Worm (Caenorhabditis elegans) whole organism, L4 larva: ENCODE data around the gene srw-76.
A peak's percentile ranks its signal among the peaks of the same experiment; 100 is the strongest.
"Not testable (repeated sequence)": the region's sequence is repeated elsewhere in the genome, so short reads cannot be mapped to it uniquely, and the experiment has no call there.

Source experiments
- F10B5.3 ChIP-seq: sonication (generic microtip); optimal IDR thresholded peaks from 2 replicates; lab custom pipeline; 2016; ENCODE audit warnings: mild to moderate bottlenecking, missing genetic modification characterization, missing compliant biosample characterization
- F44E2.7 ChIP-seq: fragments of 200-800 bp; sonication (Bioruptor generic); IDR thresholded peaks from 2 replicates; pipeline ENCODE4 v2.1.2; 2022; ENCODE audit warnings: missing genetic modification characterization, missing compliant biosample characterization
- F49E8.2 ChIP-seq: sonication (generic microtip); optimal IDR thresholded peaks from 2 replicates; lab custom pipeline; 2016; ENCODE audit warnings: missing compliant biosample characterization, mild to moderate bottlenecking, missing genetic modification characterization, borderline replicate concordance
- T20F7.1 ChIP-seq: fragments of 200-800 bp; sonication (Bioruptor generic); optimal IDR thresholded peaks from 2 replicates; lab custom pipeline; 2018; ENCODE audit warnings: mild to moderate bottlenecking, missing genetic modification characterization, missing compliant biosample characterization
- Y5F2A.4 ChIP-seq: fragments of 200-800 bp; sonication (Bioruptor generic); optimal IDR thresholded peaks from 2 replicates; lab custom pipeline; 2018; ENCODE audit warnings: mild to moderate bottlenecking, missing genetic modification characterization, missing compliant biosample characterization
- aha-1 ChIP-seq: fragments of 150-350 bp; peaks from one replicate; lab custom pipeline; 2014; ENCODE audit warnings: missing biosample characterization, missing genetic modification characterization
- ama-1 ChIP-seq: fragments of 150-350 bp; optimal IDR thresholded peaks from 2 replicates; lab custom pipeline; 2014; ENCODE audit warnings: inconsistent platforms, mixed read lengths
- arid-1 ChIP-seq: fragments of 200-800 bp; sonication (Bioruptor generic); conservative IDR thresholded peaks from 2 replicates; pipeline ENCODE4 v1.3.6; 2022; ENCODE audit warnings: missing genetic modification reagents, missing genetic modification characterization, missing compliant biosample characterization
- attf-4 ChIP-seq: sonication (generic microtip); optimal IDR thresholded peaks from 3 replicates; lab custom pipeline; 2017; ENCODE audit warnings: missing biosample characterization, missing genetic modification characterization
- ceh-62 ChIP-seq: sonication (generic microtip); optimal IDR thresholded peaks from 2 replicates; lab custom pipeline; 2017; ENCODE audit warnings: missing biosample characterization, missing genetic modification characterization
- ceh-82 ChIP-seq: sonication (generic microtip); optimal IDR thresholded peaks from 2 replicates; lab custom pipeline; 2017; ENCODE audit warnings: missing biosample characterization, missing genetic modification characterization
- ces-1 ChIP-seq: fragments of 150-350 bp; sonication (generic microtip); optimal IDR thresholded peaks from 4 replicates; lab custom pipeline; 2014; ENCODE audit warnings: missing biosample characterization, missing genetic modification reagents, missing genetic modification characterization
- cey-2 ChIP-seq: sonication (generic microtip); optimal IDR thresholded peaks from 3 replicates; lab custom pipeline; 2017; ENCODE audit warnings: missing genetic modification characterization, mild to moderate bottlenecking, missing compliant biosample characterization, antibody characterized with exemption, borderline replicate concordance; ENCODE audit not compliant: insufficient read depth
- daf-16 ChIP-seq, 3 experiments: sonication (generic microtip); optimal IDR thresholded peaks; 2 replicates each; lab custom pipeline; 2016 to 2017; ENCODE audit warnings: missing genetic modification characterization in 3 of 3, missing genetic modification reagents in 3 of 3, mild to moderate bottlenecking in 2 of 3, missing compliant biosample characterization in 2 of 3, missing biosample characterization in 1 of 3, moderate library complexity in 1 of 3
- daf-19 ChIP-seq: fragments of 200-800 bp; sonication (Bioruptor generic); conservative IDR thresholded peaks from 2 replicates; pipeline ENCODE4 v1.3.6; 2022; ENCODE audit warnings: missing genetic modification characterization, missing compliant biosample characterization
- dpl-1 ChIP-seq: fragments of 150-350 bp; optimal IDR thresholded peaks from 2 replicates; lab custom pipeline; 2014; ENCODE audit warnings: missing biosample characterization, missing genetic modification reagents, missing genetic modification characterization
- duxl-1 ChIP-seq: sonication (generic microtip); optimal IDR thresholded peaks from 2 replicates; lab custom pipeline; 2016; ENCODE audit warnings: mild to moderate bottlenecking, missing genetic modification characterization, moderate library complexity, missing compliant biosample characterization; ENCODE audit not compliant: poor library complexity
- dve-1 ChIP-seq: sonication (generic microtip); optimal IDR thresholded peaks from 2 replicates; lab custom pipeline; 2017; ENCODE audit warnings: antibody characterized with exemption, mild to moderate bottlenecking, missing genetic modification characterization, missing compliant biosample characterization; ENCODE audit not compliant: insufficient read depth
- hlh-11 ChIP-seq: fragments of 200-800 bp; sonication (Bioruptor generic); optimal IDR thresholded peaks from 2 replicates; lab custom pipeline; 2018; ENCODE audit warnings: mild to moderate bottlenecking, missing genetic modification characterization, missing compliant biosample characterization
- hlh-30 ChIP-seq: sonication (generic microtip); optimal IDR thresholded peaks from 2 replicates; lab custom pipeline; 2017; ENCODE audit warnings: antibody characterized with exemption, mild to moderate bottlenecking, missing genetic modification characterization, missing compliant biosample characterization; ENCODE audit not compliant: insufficient read depth
- jun-1 ChIP-seq: fragments of 150-350 bp; optimal IDR thresholded peaks from 2 replicates; lab custom pipeline; 2014; ENCODE audit warnings: missing biosample characterization, missing genetic modification reagents, missing genetic modification characterization
- lim-7 ChIP-seq: fragments of 200-800 bp; sonication (Bioruptor generic); IDR thresholded peaks from 2 replicates; pipeline ENCODE4 v1.3.6; 2022; ENCODE audit warnings: missing genetic modification characterization, missing compliant biosample characterization
- lin-1 ChIP-seq: fragments of 200-800 bp; sonication (Bioruptor generic); IDR thresholded peaks from 2 replicates; pipeline ENCODE4 v1.3.6; 2022; ENCODE audit warnings: missing genetic modification reagents, missing genetic modification characterization, missing compliant biosample characterization
- lin-13 ChIP-seq: fragments of 150-350 bp; optimal IDR thresholded peaks from 2 replicates; lab custom pipeline; 2014; ENCODE audit warnings: missing biosample characterization, missing genetic modification reagents, missing genetic modification characterization
- lin-39 ChIP-seq: fragments of 150-350 bp; optimal IDR thresholded peaks from 2 replicates; lab custom pipeline; 2014; ENCODE audit warnings: missing biosample characterization, missing genetic modification reagents, missing genetic modification characterization
- lir-3 ChIP-seq: sonication (generic microtip); optimal IDR thresholded peaks from 2 replicates; lab custom pipeline; 2016; ENCODE audit warnings: mild to moderate bottlenecking, missing genetic modification characterization, missing compliant biosample characterization
- lsy-2 ChIP-seq, 2 experiments: fragments of 150-350 bp in 1 of 2; sonication (generic microtip) in 1 of 2; optimal IDR thresholded peaks; 2 replicates each; lab custom pipeline; 2014 to 2017; ENCODE audit warnings: missing biosample characterization in 2 of 2, missing genetic modification characterization in 2 of 2
- mes-2 ChIP-seq: sonication (generic microtip); optimal IDR thresholded peaks from 2 replicates; lab custom pipeline; 2016; ENCODE audit warnings: missing genotype, mild to moderate bottlenecking, missing genetic modification characterization, missing compliant biosample characterization; ENCODE audit not compliant: poor library complexity, severe bottlenecking
- mxl-2 ChIP-seq: fragments of 200-800 bp; sonication (Bioruptor generic); conservative IDR thresholded peaks from 2 replicates; pipeline ENCODE4 v1.3.6; 2022; ENCODE audit warnings: missing genetic modification reagents, missing genetic modification characterization, missing compliant biosample characterization
- nhr-10 ChIP-seq: fragments of 150-350 bp; optimal IDR thresholded peaks from 2 replicates; lab custom pipeline; 2014; ENCODE audit warnings: missing biosample characterization, missing genetic modification characterization
- nhr-102 ChIP-seq: sonication (generic microtip); optimal IDR thresholded peaks from 2 replicates; lab custom pipeline; 2016; ENCODE audit warnings: mild to moderate bottlenecking, missing genetic modification characterization, moderate library complexity, missing compliant biosample characterization
- nhr-111 ChIP-seq: fragments of 200-800 bp; sonication (Bioruptor generic); optimal IDR thresholded peaks from 2 replicates; lab custom pipeline; 2018; ENCODE audit warnings: mild to moderate bottlenecking, missing genetic modification characterization, missing compliant biosample characterization
- nhr-48 ChIP-seq: sonication (generic microtip); optimal IDR thresholded peaks from 2 replicates; lab custom pipeline; 2016; ENCODE audit warnings: mild to moderate bottlenecking, missing genetic modification characterization, missing compliant biosample characterization
- nhr-6 ChIP-seq: fragments of 150-350 bp; optimal IDR thresholded peaks from 2 replicates; lab custom pipeline; 2014; ENCODE audit warnings: missing biosample characterization, missing genetic modification characterization
- nhr-77 ChIP-seq: fragments of 150-350 bp; optimal IDR thresholded peaks from 2 replicates; lab custom pipeline; 2014; ENCODE audit warnings: missing biosample characterization, missing genetic modification characterization
- pha-4 ChIP-seq, 2 experiments: fragments of 150-350 bp in 1 of 2; fragments of 200-800 bp in 1 of 2; sonication (Bioruptor generic) in 1 of 2; IDR thresholded peaks in 1 of 2; optimal IDR thresholded peaks in 1 of 2; 2 replicates each; pipeline versions ENCODE4 v1.3.6 to Lab custom; 2014 to 2022; ENCODE audit warnings: missing genetic modification characterization in 2 of 2, missing genetic modification reagents in 2 of 2, missing biosample characterization in 1 of 2, missing compliant biosample characterization in 1 of 2
- php-3 ChIP-seq: fragments of 200-800 bp; sonication (Bioruptor generic); IDR thresholded peaks from 2 replicates; pipeline ENCODE4 v1.3.6; 2022; ENCODE audit warnings: missing genetic modification reagents, missing genetic modification characterization, missing compliant biosample characterization
- spr-1 ChIP-seq: sonication (generic microtip); optimal IDR thresholded peaks from 2 replicates; lab custom pipeline; 2016; ENCODE audit warnings: mild to moderate bottlenecking, missing genetic modification characterization, missing compliant biosample characterization
- tag-97 ChIP-seq: fragments of 200-800 bp; sonication (Bioruptor generic); IDR thresholded peaks from 2 replicates; pipeline ENCODE4 v1.3.6; 2022; ENCODE audit warnings: missing genetic modification characterization, missing compliant biosample characterization
- tra-1 ChIP-seq: fragments of 200-800 bp; sonication (Bioruptor generic); IDR thresholded peaks from 2 replicates; pipeline ENCODE4 v1.3.6; 2022; ENCODE audit warnings: missing genetic modification reagents, missing genetic modification characterization, missing compliant biosample characterization
- zfp-2 ChIP-seq: sonication (generic microtip); optimal IDR thresholded peaks from 2 replicates; lab custom pipeline; 2016; ENCODE audit warnings: mild to moderate bottlenecking, missing genetic modification characterization, missing compliant biosample characterization

srw-76 gene

DNA sequence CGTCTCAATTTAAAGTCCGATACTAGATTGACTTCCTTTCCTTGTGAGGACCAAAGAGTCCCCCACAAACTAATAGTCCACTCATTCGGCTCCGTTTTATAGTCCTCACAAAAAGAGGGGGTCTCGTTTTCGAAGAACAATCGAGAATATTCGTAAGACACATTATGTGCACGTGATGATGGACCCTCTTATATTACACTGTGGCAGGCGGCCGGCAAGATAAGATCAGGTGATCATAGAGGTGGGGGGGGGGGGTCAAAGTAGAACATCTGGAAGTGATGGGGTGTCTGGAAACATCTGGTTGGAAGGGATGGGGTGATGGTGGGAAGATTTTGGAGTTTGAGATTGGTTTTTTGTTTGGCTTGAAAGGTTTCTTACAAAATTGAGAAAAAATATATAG lies 39.7 kb downstream of the srw-76 start (continued):
- TF ChIP-seq dve-1 (tag; lab: Kevin White, UChicago) = peak; percentile 38
- TF ChIP-seq lin-1 (GFP tag; lab: Robert Waterston, UW) = no peak
- TF ChIP-seq lsy-2 (tag; optimal IDR thresholded peaks at IDR 0.05; lab: Kevin White, UChicago) = no peak
- TF ChIP-seq, all 104 proteins: peak for 7

DNA sequence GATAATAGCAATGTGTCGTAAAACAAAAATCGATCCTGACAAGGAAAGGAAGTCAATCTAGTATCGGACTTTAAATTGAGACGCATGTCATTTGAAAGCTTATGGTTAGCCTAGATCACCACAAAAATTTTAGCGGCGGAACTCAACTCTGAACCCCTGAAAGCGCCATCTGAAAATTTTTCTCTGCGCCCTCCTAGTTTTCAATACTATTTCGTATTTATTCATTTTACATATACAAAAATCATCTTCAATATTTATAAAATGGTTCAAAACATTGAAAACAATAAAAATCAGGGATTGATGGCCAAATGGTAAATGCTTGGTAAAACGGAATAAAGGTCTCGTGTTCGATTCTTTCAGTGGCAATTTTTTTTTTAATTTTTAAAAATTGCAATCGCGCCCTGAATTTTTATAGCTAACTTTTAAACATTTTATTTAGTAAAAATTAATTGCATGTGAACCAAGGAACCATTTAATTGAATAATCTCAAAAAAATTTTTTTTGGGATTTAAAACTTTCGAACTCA lies 40.7 kb downstream of the srw-76 start:
- TF ChIP-seq arid-1 (GFP tag; lab: Robert Waterston, UW) (0 out of 2 replicates have a peak, but pooled peaks have one; percentile 16), pha-4 (GFP tag; IDR thresholded peaks at IDR 0.05; lab: Robert Waterston, UW) (peak; percentile 14; the same call in 1 of the 2 replicates)
- TF ChIP-seq pha-4 (tag; optimal IDR thresholded peaks at IDR 0.05; lab: Kevin White, UChicago) = not testable (repeated sequence)

DNA sequence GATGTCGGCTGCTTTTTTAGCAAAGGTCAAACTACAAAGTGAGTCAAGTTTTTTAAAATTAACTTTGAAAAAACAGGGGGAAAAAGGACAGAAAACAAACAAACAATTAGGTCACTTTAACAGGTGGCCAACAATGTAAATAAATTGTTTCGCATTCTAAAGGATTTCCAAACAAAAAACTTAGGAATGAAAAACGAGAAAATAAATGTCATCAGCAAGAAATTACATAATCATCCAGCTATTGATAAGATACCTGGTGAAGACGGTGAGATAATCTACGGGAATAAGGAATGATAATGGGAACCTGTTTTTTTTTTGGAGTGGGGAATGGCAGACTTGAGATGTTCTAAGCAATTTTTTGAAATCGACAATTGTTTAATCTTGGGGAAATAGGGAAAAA lies 42.0 kb downstream of the srw-76 start:
- TF ChIP-seq aha-1 (tag; lab: Kevin White, UChicago) = peak; percentile 52
- no peak for TF ChIP-seq nhr-10 (tag; lab: Kevin White, UChicago)
- TF ChIP-seq, all 104 proteins: peak for 1

DNA sequence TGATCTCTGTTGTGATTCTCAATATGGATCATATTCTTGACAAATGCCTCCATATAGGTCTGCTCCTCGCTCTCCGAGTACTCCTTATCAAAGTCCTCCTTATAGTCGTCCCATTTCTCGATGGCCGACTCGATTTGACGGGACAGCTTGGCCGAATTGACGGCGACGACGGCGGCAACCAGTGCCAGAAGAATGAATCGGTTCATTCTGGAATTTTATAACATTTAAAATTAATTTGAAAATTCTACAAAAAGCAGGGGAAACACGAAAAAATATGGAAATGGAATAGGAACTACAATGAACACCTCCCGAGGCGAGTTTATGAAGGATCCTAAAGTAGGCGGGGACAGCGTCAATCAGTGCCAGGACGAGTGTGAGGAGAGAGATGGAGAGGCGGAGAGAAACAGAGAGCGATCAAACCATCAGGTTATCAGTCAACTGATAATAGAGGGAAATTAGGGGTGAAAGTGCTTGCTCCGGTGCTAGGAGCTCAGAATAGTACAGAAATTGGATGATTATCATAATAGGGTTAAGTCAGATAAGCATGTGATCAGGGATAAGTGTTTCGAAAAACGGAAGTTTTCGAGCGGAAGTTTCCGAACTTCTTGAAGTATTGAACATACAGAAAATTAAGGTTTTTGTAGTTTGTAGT lies 42.8 kb downstream of the srw-76 start, which contains the start of gene cpl-1:
TSS of gene cpl-1 (minus strand) at position 207 of the 652 bp plus-strand sequence.
- TF ChIP-seq lim-7 (GFP tag; lab: Robert Waterston, UW) (no peak), lin-39 (tag; lab: Kevin White, UChicago) (no peak), Y5F2A.4 (GFP tag; lab: Kevin White, UChicago) (no peak), lsy-2 (tag; optimal IDR thresholded peaks at IDR 0.05; lab: Kevin White, UChicago) (no peak), dpl-1 (GFP tag; lab: Kevin White, UChicago) (no peak), spr-1 (tag; lab: Kevin White, UChicago) (no peak), tag-97 (no peak), jun-1 (no peak), hlh-11 (tag; lab: Kevin White, UChicago) (peak; percentile 74), ces-1 (GFP tag; lab: Kevin White, UChicago) (no peak), tra-1 (GFP tag; lab: Robert Waterston, UW) (peak; percentile 57), ceh-62 (tag; lab: Kevin White, UChicago) (no peak), nhr-111 (peak; percentile 10), php-3 (GFP tag; lab: Robert Waterston, UW) (peak; percentile 58; the same call in 1 of the 2 replicates), nhr-102 (peak; percentile 51), ceh-82 (tag; lab: Kevin White, UChicago) (no peak), lin-13 (GFP tag; lab: Kevin White, UChicago) (no peak), F10B5.3 (no peak), mxl-2 (no peak), cey-2 (tag; lab: Kevin White, UChicago) (no peak), daf-19 (peak; percentile 48; the same call in 1 of the 2 replicates), nhr-6 (tag; lab: Kevin White, UChicago) (no peak), zfp-2 (tag; lab: Kevin White, UChicago) (no peak), dve-1 (tag; lab: Kevin White, UChicago) (peak; percentile 84), F44E2.7 (GFP tag; lab: Robert Waterston, UW) (no peak), nhr-48 (tag; lab: Kevin White, UChicago) (peak; percentile 47), F49E8.2 (tag; lab: Kevin White, UChicago) (no peak), nhr-77 (tag; lab: Kevin White, UChicago) (no peak), ama-1 (peak; percentile 79), lir-3 (tag; lab: Kevin White, UChicago) (no peak), daf-16 (GFP tag; optimal IDR thresholded peaks at IDR 0.05; lab: Kevin White, UChicago) (peak in 1 of 2 experiments; percentile 47), daf-16 (tag; optimal IDR thresholded peaks at IDR 0.05; lab: Kevin White, UChicago) (peak; percentile 89), hlh-30 (peak; percentile 59), T20F7.1 (peak; percentile 5), attf-4 (tag; lab: Kevin White, UChicago) (no peak), mes-2 (tag; lab: Kevin White, UChicago) (peak; percentile 3), duxl-1 (no peak)
